Worm (Caenorhabditis elegans) whole organism, L4 larva: ENCODE data around the gene C51E3.10.

ENCODE experiments used
- Y5F2A.4 ChIP-seq: fragments of 200-800 bp; sonication (Bioruptor generic); optimal IDR thresholded peaks from 2 replicates; lab custom pipeline; 2018; ENCODE audit warnings: mild to moderate bottlenecking, missing genetic modification characterization, missing compliant biosample characterization
- aly-2 ChIP-seq: sonication (generic microtip); optimal IDR thresholded peaks from 2 replicates; lab custom pipeline; 2018; ENCODE audit warnings: missing biosample characterization, missing genetic modification characterization
- ceh-82 ChIP-seq: sonication (generic microtip); optimal IDR thresholded peaks from 2 replicates; lab custom pipeline; 2017; ENCODE audit warnings: missing biosample characterization, missing genetic modification characterization
- jun-1 ChIP-seq: fragments of 150-350 bp; optimal IDR thresholded peaks from 2 replicates; lab custom pipeline; 2014; ENCODE audit warnings: missing biosample characterization, missing genetic modification reagents, missing genetic modification characterization
- lin-39 ChIP-seq: fragments of 150-350 bp; optimal IDR thresholded peaks from 2 replicates; lab custom pipeline; 2014; ENCODE audit warnings: missing biosample characterization, missing genetic modification reagents, missing genetic modification characterization
- madf-5 ChIP-seq, 2 experiments: fragments of 200-800 bp; sonication (Bioruptor generic); IDR thresholded peaks; 2 replicates each; pipeline ENCODE4 v1.3.6; 2022; ENCODE audit warnings: missing compliant biosample characterization in 2 of 2, missing genetic modification characterization in 2 of 2
- mdl-1 ChIP-seq, 2 experiments: fragments of 150-350 bp in 1 of 2; sonication (generic microtip) in 1 of 2; optimal IDR thresholded peaks; 2 replicates each; lab custom pipeline; 2014 to 2017; ENCODE audit warnings: missing biosample characterization in 2 of 2, missing genetic modification characterization in 2 of 2
- mes-2 ChIP-seq: sonication (generic microtip); optimal IDR thresholded peaks from 2 replicates; lab custom pipeline; 2016; ENCODE audit warnings: missing genotype, mild to moderate bottlenecking, missing genetic modification characterization, missing compliant biosample characterization; ENCODE audit not compliant: poor library complexity, severe bottlenecking
- php-3 ChIP-seq: fragments of 200-800 bp; sonication (Bioruptor generic); IDR thresholded peaks from 2 replicates; pipeline ENCODE4 v1.3.6; 2022; ENCODE audit warnings: missing genetic modification reagents, missing genetic modification characterization, missing compliant biosample characterization
- rbr-2 ChIP-seq: sonication (generic microtip); optimal IDR thresholded peaks from 2 replicates; lab custom pipeline; 2016; ENCODE audit warnings: missing genotype, missing genetic modification characterization, missing compliant biosample characterization
- set-16 ChIP-seq: fragments of 200-800 bp; sonication (Bioruptor generic); IDR thresholded peaks from 2 replicates; pipeline ENCODE4 v1.3.6; 2022; ENCODE audit warnings: missing genetic modification reagents, missing genetic modification characterization, missing compliant biosample characterization
- snpc-4 ChIP-seq: fragments of 150-350 bp; optimal IDR thresholded peaks from 2 replicates; lab custom pipeline; 2014; ENCODE audit warnings: missing biosample characterization, missing genetic modification characterization
- unc-130 ChIP-seq: sonication (generic microtip); optimal IDR thresholded peaks from 2 replicates; lab custom pipeline; 2016; ENCODE audit warnings: missing genetic modification reagents, missing genetic modification characterization, missing compliant biosample characterization
- unc-39 ChIP-seq: sonication (generic microtip); optimal IDR thresholded peaks from 2 replicates; lab custom pipeline; 2017; ENCODE audit warnings: missing biosample characterization, missing genetic modification characterization

DNA sequence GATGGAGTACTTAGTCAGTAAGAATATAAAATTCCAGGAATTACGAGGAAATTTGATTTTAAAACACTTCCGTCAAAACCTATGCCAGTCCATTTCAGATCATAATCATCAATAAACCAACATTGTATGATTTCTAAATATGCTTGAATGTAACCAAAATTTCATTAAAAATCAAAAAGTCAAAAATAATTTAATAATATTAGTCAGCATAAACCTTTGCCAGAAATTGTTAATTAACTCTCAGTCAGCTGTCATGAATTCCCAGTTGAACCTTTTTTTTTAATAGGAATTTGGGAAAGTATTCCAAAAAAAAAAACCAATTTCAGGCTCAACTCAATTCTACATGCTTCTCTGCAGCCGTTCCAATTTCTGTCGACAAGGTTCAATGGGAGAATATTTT is 12.6 kb downstream of the C51E3.10 start, which contains the start of gene srsx-26:
- TF ChIP-seq rbr-2 (tag; lab: Kevin White, UChicago) (no peak), jun-1 (tag; lab: Kevin White, UChicago) (no peak), Y5F2A.4 (GFP tag; lab: Kevin White, UChicago) (no peak), mes-2 (tag; lab: Kevin White, UChicago) (no peak), unc-39 (tag; lab: Kevin White, UChicago) (no peak), madf-5 (GFP tag; IDR thresholded peaks at IDR 0.05; lab: Robert Waterston, UW) (no peak), aly-2 (tag; lab: Kevin White, UChicago) (no peak), php-3 (GFP tag; lab: Robert Waterston, UW) (no peak), lin-39 (tag; lab: Kevin White, UChicago) (no peak), mdl-1 (tag; optimal IDR thresholded peaks at IDR 0.05; lab: Kevin White, UChicago) (no peak), set-16 (GFP tag; lab: Robert Waterston, UW) (no peak), unc-130 (no peak), ceh-82 (tag; lab: Kevin White, UChicago) (no peak), snpc-4 (no peak)
